Fruit fly (Drosophila melanogaster): ENCODE data around the gene sim.

The sim gene

DNA sequence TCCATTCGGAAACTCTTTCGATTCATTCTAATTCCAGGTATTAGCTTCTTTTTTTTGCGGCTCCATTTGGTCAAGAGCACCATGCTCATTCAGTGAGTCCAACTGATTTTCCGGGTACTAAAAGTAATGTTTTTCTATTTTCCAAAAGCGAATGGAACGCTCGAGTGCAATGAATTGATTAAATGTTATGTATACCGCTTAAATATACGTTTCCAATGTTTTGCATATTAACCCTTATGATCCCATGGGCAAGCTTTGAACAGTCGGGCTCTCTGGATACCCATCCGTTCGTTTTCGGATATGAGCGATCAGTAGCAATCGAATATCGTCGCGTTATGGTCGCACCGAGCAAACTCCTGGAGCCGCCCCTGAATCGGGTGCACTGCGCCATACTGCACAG is 10.1 kb upstream of the sim start, which contains the start of gene CG31157:
TSS of gene CG31157 (plus strand) at position 301 of the 400 bp plus-strand sequence.
- TF ChIP-seq dl (GFP tag; optimal IDR thresholded peaks at IDR 0.05; ENCODE audit: insufficient read depth in 1 of 2, partially characterized antibody in 2 of 2), result no peak
- TF ChIP-seq psq (GFP tag; optimal IDR thresholded peaks at IDR 0.05), result no peak
- no peak for TF ChIP-seq woc (GFP tag; optimal IDR thresholded peaks at IDR 0.05)
- no peak for TF ChIP-seq foxo (GFP tag; optimal IDR thresholded peaks at IDR 0.05)
- TF ChIP-seq Dif (GFP tag; optimal IDR thresholded peaks at IDR 0.05; ENCODE audit: partially characterized antibody), result no peak
- TF ChIP-seq fru (GFP tag; optimal IDR thresholded peaks at IDR 0.05), result no peak
- TF ChIP-seq CG32264 (GFP tag; optimal IDR thresholded peaks at IDR 0.05), result no peak
- no peak for TF ChIP-seq Jra (GFP tag; optimal IDR thresholded peaks at IDR 0.05)
- TF ChIP-seq N (GFP tag; optimal IDR thresholded peaks at IDR 0.05), result no peak
- TF ChIP-seq ey (GFP tag; optimal IDR thresholded peaks at IDR 0.05), result no peak
- TF ChIP-seq sv (GFP tag; optimal IDR thresholded peaks at IDR 0.05), result no peak
- TF ChIP-seq Dfd (GFP tag; optimal IDR thresholded peaks at IDR 0.05), result no peak

DNA sequence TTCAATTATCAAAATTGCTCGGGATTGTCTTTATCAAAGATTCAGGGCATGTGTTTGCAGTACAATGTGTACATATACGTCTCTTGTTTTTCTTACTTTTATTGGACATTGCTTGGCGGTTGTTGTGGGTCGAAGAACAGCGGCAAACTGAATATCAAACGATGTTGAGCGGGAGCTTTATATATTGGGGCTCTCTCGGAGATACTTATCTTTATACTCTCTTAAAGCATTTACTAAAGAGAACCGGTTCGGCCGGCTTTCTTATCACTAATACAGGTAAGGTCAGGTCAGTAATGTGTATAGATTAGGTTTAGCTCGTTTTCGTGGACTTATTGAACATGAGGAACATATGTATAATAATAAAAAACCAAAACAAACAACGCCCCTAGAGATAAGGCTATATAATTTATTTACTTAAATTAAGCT is 6.2 kb upstream of the sim start, which contains the start of gene CG7966:
TSS of gene CG7966 (minus strand) at position 156 of the 426 bp plus-strand sequence.
- no peak for TF ChIP-seq CG32264 (GFP tag; optimal IDR thresholded peaks at IDR 0.05)
- TF ChIP-seq OdsH (GFP tag; optimal IDR thresholded peaks at IDR 0.05), result peak; percentile 35
- TF ChIP-seq Vsx2 (GFP tag; optimal IDR thresholded peaks at IDR 0.05; ENCODE audit: partially characterized antibody), result peak; percentile 83
- peak; percentile 15 for TF ChIP-seq Jra (GFP tag; optimal IDR thresholded peaks at IDR 0.05)
- no peak for TF ChIP-seq CrebA (GFP tag; optimal IDR thresholded peaks at IDR 0.05; ENCODE audit: borderline replicate concordance)
- TF ChIP-seq Hr78 (GFP tag; optimal IDR thresholded peaks at IDR 0.05), result no peak
- peak; percentile 73 for TF ChIP-seq Hnf4 (GFP tag; optimal IDR thresholded peaks at IDR 0.05)
- TF ChIP-seq dl (GFP tag; optimal IDR thresholded peaks at IDR 0.05; ENCODE audit: insufficient read depth in 1 of 2, partially characterized antibody in 2 of 2), result peak; percentile 30 to 58
- TF ChIP-seq Mio (GFP tag; optimal IDR thresholded peaks at IDR 0.05), result no peak
- TF ChIP-seq Myc (optimal IDR thresholded peaks at IDR 0.05), result no peak
- peak; percentile 5 for TF ChIP-seq br (GFP tag; optimal IDR thresholded peaks at IDR 0.05)
- TF ChIP-seq Hr83 (GFP tag; optimal IDR thresholded peaks at IDR 0.05; ENCODE audit: poor library complexity, severe bottlenecking), result peak; percentile 98
- TF ChIP-seq dmrt93B (GFP tag; optimal IDR thresholded peaks at IDR 0.05), result no peak
- TF ChIP-seq sv (GFP tag; optimal IDR thresholded peaks at IDR 0.05), result no peak
- no peak for TF ChIP-seq lola (GFP tag; optimal IDR thresholded peaks at IDR 0.05)
- TF ChIP-seq Abd-B (GFP tag; optimal IDR thresholded peaks at IDR 0.05), result no peak
- no peak for TF ChIP-seq N (GFP tag; optimal IDR thresholded peaks at IDR 0.05)
- peak; percentile 59 for TF ChIP-seq Dif (GFP tag; optimal IDR thresholded peaks at IDR 0.05; ENCODE audit: partially characterized antibody)
- peak; percentile 55 for TF ChIP-seq sage (GFP tag; optimal IDR thresholded peaks at IDR 0.05)
- TF ChIP-seq pan (optimal IDR thresholded peaks at IDR 0.05), result no peak
- TF ChIP-seq fru (GFP tag; optimal IDR thresholded peaks at IDR 0.05), result no peak
- TF ChIP-seq woc (GFP tag; optimal IDR thresholded peaks at IDR 0.05), result no peak
- peak in 1 of 2 experiments; percentile 92 for TF ChIP-seq foxo (GFP tag; optimal IDR thresholded peaks at IDR 0.05)
- TF ChIP-seq CG9705 (GFP tag; optimal IDR thresholded peaks at IDR 0.05), result no peak
- TF ChIP-seq ey (GFP tag; optimal IDR thresholded peaks at IDR 0.05), result no peak
- no peak for TF ChIP-seq h (GFP tag; optimal IDR thresholded peaks at IDR 0.05)
- TF ChIP-seq Rel (GFP tag; optimal IDR thresholded peaks at IDR 0.05), result no peak
- peak; percentile 86 for TF ChIP-seq Rel (tag; optimal IDR thresholded peaks at IDR 0.05)
- TF ChIP-seq psq (GFP tag; optimal IDR thresholded peaks at IDR 0.05), result no peak
- peak; percentile 53 for TF ChIP-seq jim (GFP tag; optimal IDR thresholded peaks at IDR 0.05)
- no peak for TF ChIP-seq Sp1 (GFP tag; optimal IDR thresholded peaks at IDR 0.05)
- no peak for TF ChIP-seq HLH106 (tag; optimal IDR thresholded peaks at IDR 0.05)
- TF ChIP-seq usp (GFP tag; optimal IDR thresholded peaks at IDR 0.05), result no peak

DNA sequence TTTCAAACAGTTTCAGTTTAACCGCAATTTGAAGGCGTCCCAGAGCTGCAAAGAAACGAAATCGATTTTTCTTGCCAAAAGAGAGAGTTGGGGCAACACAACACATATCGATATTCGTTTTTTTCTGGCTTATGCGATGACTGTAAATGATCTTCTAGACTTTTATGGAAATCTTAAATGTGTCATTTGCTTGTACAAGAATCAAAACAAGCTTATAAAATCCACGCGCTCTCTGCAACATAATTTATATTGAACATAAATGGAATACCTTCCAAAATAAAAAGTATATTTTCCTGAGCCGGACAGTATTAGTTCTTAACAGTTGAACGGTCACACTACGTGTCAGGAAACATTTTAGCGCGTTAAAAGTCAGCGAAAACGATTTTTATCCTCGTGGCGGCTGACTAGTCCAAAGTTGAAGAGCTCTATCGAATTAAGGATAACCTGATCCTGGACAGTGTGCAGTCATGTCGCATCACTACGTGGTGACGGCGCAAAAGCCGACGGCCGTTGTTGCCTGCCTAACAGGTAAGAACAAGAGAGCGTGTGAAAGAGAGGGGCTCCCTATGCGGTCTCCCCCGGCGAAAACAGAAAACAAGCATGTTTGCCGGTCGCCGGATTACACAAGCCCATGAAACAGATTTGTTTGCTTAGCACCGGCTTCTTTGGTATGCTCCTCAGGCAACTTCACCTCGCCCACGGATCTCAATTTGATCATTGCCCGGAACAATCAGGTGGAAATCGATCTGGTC is 5.4 kb upstream of the sim start, which contains the start of gene pic:
TSS of gene pic (plus strand) at position 304 of the 752 bp plus-strand sequence.
- TF ChIP-seq Hr83 (GFP tag; optimal IDR thresholded peaks at IDR 0.05; ENCODE audit: poor library complexity, severe bottlenecking) (peak; percentile 74), br (GFP tag; optimal IDR thresholded peaks at IDR 0.05) (no peak)

All from whole organism, wandering third instar larva.